Fruit fly (Drosophila melanogaster) Kc167 (cell line): Measurements from ENCODE around the gene MESR6.

Source experiments
- Myc ChIP-seq: fragments of >200 bp; optimal IDR thresholded peaks from 2 replicates; lab custom pipeline; 2017; ENCODE audit warnings: missing external identifiers
- h ChIP-seq: fragments of >200 bp; optimal IDR thresholded peaks from 3 replicates; lab custom pipeline; 2018; ENCODE audit warnings: missing external identifiers
- psq ChIP-seq: fragments of >200 bp; optimal IDR thresholded peaks from 2 replicates; lab custom pipeline; 2017; ENCODE audit warnings: missing external identifiers
- ttk ChIP-seq: sonication (Bioruptor generic); optimal IDR thresholded peaks from 2 replicates; lab custom pipeline; 2017; ENCODE audit warnings: missing external identifiers

dm6 chr3L:19054266-19054665, 38.2 kb upstream of the MESR6 start:
- TF ChIP-seq psq (lab: Kevin White, UChicago), result no peak
- no peak for TF ChIP-seq Myc (lab: Kevin White, UChicago)
- no peak for TF ChIP-seq h (lab: Kevin White, UChicago)
- TF ChIP-seq ttk (lab: Kevin White, UChicago), result no peak
